Worm (Caenorhabditis elegans) whole organism, young adult: ENCODE results near the gene F41E6.1.

Experiments used
- bed-2 ChIP-seq: fragments of 200-800 bp; sonication (Bioruptor generic); IDR thresholded peaks from 2 replicates; pipeline ENCODE4 v1.3.6; 2022; ENCODE audit warnings: missing genetic modification reagents, missing genetic modification characterization, missing compliant biosample characterization
- die-1 ChIP-seq: sonication (generic microtip); optimal IDR thresholded peaks from 2 replicates; lab custom pipeline; 2016; ENCODE audit warnings: missing genotype, mild to moderate bottlenecking, missing genetic modification characterization, missing compliant biosample characterization
- lir-1 ChIP-seq: fragments of 200-800 bp; sonication (Bioruptor generic); conservative IDR thresholded peaks from 2 replicates; pipeline ENCODE4 v1.3.6; 2022; ENCODE audit warnings: missing genetic modification reagents, missing genetic modification characterization, missing compliant biosample characterization
- nfya-2 ChIP-seq: fragments of 200-800 bp; sonication (Bioruptor generic); IDR thresholded peaks from 2 replicates; pipeline ENCODE4 v1.3.6; 2022; ENCODE audit warnings: missing genetic modification reagents, missing genetic modification characterization, missing compliant biosample characterization
- snpc-4 ChIP-seq, 5 experiments: fragments of 150-350 bp in 1 of 5; sonication (generic microtip) in 4 of 5; optimal IDR thresholded peaks; 2 replicates each; lab custom pipeline; 2014 to 2018; ENCODE audit warnings: missing genetic modification characterization in 5 of 5, missing biosample characterization in 3 of 5, antibody characterized with exemption in 2 of 5, mild to moderate bottlenecking in 2 of 5, missing compliant biosample characterization in 2 of 5, missing genotype in 2 of 5, moderate library complexity in 2 of 5, missing genetic modification reagents in 1 of 5
- unc-130 ChIP-seq: sonication (generic microtip); optimal IDR thresholded peaks from 2 replicates; lab custom pipeline; 2016; ENCODE audit warnings: missing genetic modification reagents, missing genetic modification characterization, missing compliant biosample characterization

- TF ChIP-seq unc-130 (GFP tag; lab: Kevin White, UChicago) (no peak), snpc-4 (GFP tag; optimal IDR thresholded peaks at IDR 0.05; lab: Kevin White, UChicago) (no peak), snpc-4 (tag; optimal IDR thresholded peaks at IDR 0.05; lab: Kevin White, UChicago) (no peak), nfya-2 (GFP tag; lab: Robert Waterston, UW) (no peak), lir-1 (GFP tag; lab: Robert Waterston, UW) (no peak), die-1 (tag; lab: Kevin White, UChicago) (no peak), bed-2 (no peak)
Observed at ce11 chrV:8602638-8603037, 19.8 kb upstream of the F41E6.1 start, which contains the start of gene F41E6.15.
